Fruit fly (Drosophila melanogaster): Measurements from ENCODE around the gene CG2694.

DNA sequence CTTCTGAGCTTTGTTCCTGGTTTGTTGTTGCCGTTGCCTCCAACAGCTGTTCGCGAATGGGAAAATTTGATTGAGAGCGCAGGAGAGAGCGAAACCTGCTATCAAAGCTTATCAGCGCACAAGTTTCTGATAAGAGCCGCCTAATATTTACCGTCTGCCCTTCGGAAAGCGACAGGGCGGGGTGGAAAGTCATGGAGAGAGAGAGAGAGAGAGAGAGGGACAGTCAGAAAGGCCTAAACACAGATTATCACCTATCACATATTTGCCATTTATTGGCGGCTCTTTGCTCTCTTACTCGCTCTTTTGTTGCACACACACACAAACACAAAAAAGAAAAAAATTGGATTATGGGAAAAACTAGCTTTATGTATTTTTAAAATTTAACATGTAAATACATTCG lies 29.7 kb downstream of the CG2694 start:
- TF ChIP-seq Dll (optimal IDR thresholded peaks at IDR 0.05) (no peak), EcR (GFP tag; optimal IDR thresholded peaks at IDR 0.05) (no peak)
